Fruit fly (Drosophila melanogaster) whole organism, pupa: ENCODE data around the gene CG11583.
A peak's percentile ranks its signal among the peaks of the same experiment; 100 is the strongest.

Experiments used
- CG13204 ChIP-seq: fragments of 200-800 bp; sonication (Bioruptor generic); optimal IDR thresholded peaks from 2 replicates; lab custom pipeline; 2018; ENCODE audit warnings: missing biosample characterization, mild to moderate bottlenecking, missing genetic modification characterization, moderate library complexity
- CG32121 ChIP-seq: fragments of 200-800 bp; sonication (Bioruptor generic); IDR thresholded peaks from 2 replicates; pipeline ENCODE4 v1.3.6; 2022; ENCODE audit warnings: missing biosample characterization, missing genetic modification characterization
- CG34367 ChIP-seq: fragments of 200-800 bp; sonication (Bioruptor generic); optimal IDR thresholded peaks from 2 replicates; lab custom pipeline; 2018; ENCODE audit warnings: missing biosample characterization, mild to moderate bottlenecking, missing genetic modification characterization

- no peak for TF ChIP-seq CG13204 (GFP tag; lab: Kevin White, UChicago)
- no peak for TF ChIP-seq CG34367
- TF ChIP-seq CG32121 (GFP tag; lab: Robert Waterston, UW), result peak; percentile 55; the same call in 1 of the 2 replicates
Measured at dm6 chr3L:4242428-4242827, 40.2 kb downstream of the CG11583 start, which contains the start of gene pav.
